Worm (Caenorhabditis elegans) whole organism, late embryonic: Measurements from ENCODE around the gene pqn-74.

Source experiments
- C08G9.2 ChIP-seq: sonication (generic microtip); optimal IDR thresholded peaks from 2 replicates; lab custom pipeline; 2016; ENCODE audit warnings: mild to moderate bottlenecking, missing genetic modification characterization, moderate library complexity, missing compliant biosample characterization
- F13H6.1 ChIP-seq: sonication (generic microtip); optimal IDR thresholded peaks from 2 replicates; lab custom pipeline; 2016; ENCODE audit warnings: missing genetic modification characterization, missing compliant biosample characterization
- ama-1 ChIP-seq: fragments of 150-350 bp; optimal IDR thresholded peaks from 2 replicates; lab custom pipeline; 2014
- dmd-4 ChIP-seq: sonication (generic microtip); optimal IDR thresholded peaks from 2 replicates; lab custom pipeline; 2016; ENCODE audit warnings: borderline replicate concordance, missing genetic modification characterization, missing compliant biosample characterization
- elt-4 ChIP-seq: sonication (generic microtip); optimal IDR thresholded peaks from 2 replicates; lab custom pipeline; 2016; ENCODE audit warnings: missing genetic modification characterization, missing compliant biosample characterization
- fax-1 ChIP-seq: sonication (generic microtip); optimal IDR thresholded peaks from 2 replicates; lab custom pipeline; 2016; ENCODE audit warnings: missing genotype, missing genetic modification characterization, missing compliant biosample characterization
- fkh-6 ChIP-seq: sonication (generic microtip); optimal IDR thresholded peaks from 2 replicates; lab custom pipeline; 2016; ENCODE audit warnings: missing genetic modification characterization, missing compliant biosample characterization
- mec-3 ChIP-seq: sonication (generic microtip); optimal IDR thresholded peaks from 2 replicates; lab custom pipeline; 2016; ENCODE audit warnings: borderline replicate concordance, missing genetic modification characterization, missing compliant biosample characterization
- nfya-1 ChIP-seq: sonication (generic microtip); optimal IDR thresholded peaks from 2 replicates; lab custom pipeline; 2017; ENCODE audit warnings: missing genetic modification characterization, mild to moderate bottlenecking, missing compliant biosample characterization, antibody characterized with exemption, moderate library complexity
- pha-4 ChIP-seq: fragments of 150-350 bp; optimal IDR thresholded peaks from 2 replicates; lab custom pipeline; 2018; ENCODE audit warnings: missing biosample characterization, missing genetic modification reagents, missing genetic modification characterization
- sdc-2 ChIP-seq: sonication (generic microtip); optimal IDR thresholded peaks from 2 replicates; lab custom pipeline; 2016; ENCODE audit warnings: missing genotype, missing genetic modification characterization, missing compliant biosample characterization
- sox-4 ChIP-seq: sonication (generic microtip); optimal IDR thresholded peaks from 2 replicates; lab custom pipeline; 2017; ENCODE audit warnings: mild to moderate bottlenecking, missing genetic modification characterization, inconsistent platforms, missing compliant biosample characterization
- unc-55 ChIP-seq: sonication (generic microtip); optimal IDR thresholded peaks from 2 replicates; lab custom pipeline; 2017; ENCODE audit warnings: missing biosample characterization, missing genetic modification reagents, missing genetic modification characterization
- unc-86 ChIP-seq: sonication (generic microtip); optimal IDR thresholded peaks from 2 replicates; lab custom pipeline; 2016; ENCODE audit warnings: missing genetic modification characterization, missing compliant biosample characterization

ce11 chrIV:13342555-13342954, 11.3 kb upstream of the pqn-74 start, which contains the start of gene W02A2.5:
- TF ChIP-seq sox-4 (tag; lab: Kevin White, UChicago) (no peak), pha-4 (tag; lab: Kevin White, UChicago) (no peak), unc-55 (GFP tag; lab: Kevin White, UChicago) (no peak), ama-1 (no peak), F13H6.1 (tag; lab: Kevin White, UChicago) (no peak), elt-4 (no peak), fkh-6 (tag; lab: Kevin White, UChicago) (no peak), mec-3 (no peak), nfya-1 (tag; lab: Kevin White, UChicago) (no peak), dmd-4 (tag; lab: Kevin White, UChicago) (no peak), C08G9.2 (tag; lab: Kevin White, UChicago) (no peak), sdc-2 (no peak), fax-1 (no peak), unc-86 (tag; lab: Kevin White, UChicago) (no peak)
